ENCODE assay signal across 2 worm cellular contexts in genomic region chrIII:3377134-3377533, ce11.
A peak's percentile ranks its signal among the peaks of the same experiment; 100 is the strongest.
TF ChIP-seq lines count a peak whose summit lies in the region.

No protein-coding gene starts in this region.

TF ChIP-seq in whole organism, mixed stage, embryonic, 35 proteins besides CTCF, POLR2A, EP300 and RAD21:
- TF ChIP-seq drap-1 (GFP tag; optimal IDR thresholded peaks at IDR 0.05; lab: Kevin White, UChicago), result no peak
- no peak for TF ChIP-seq ceh-43 (GFP tag; optimal IDR thresholded peaks at IDR 0.05; lab: Kevin White, UChicago)
- no peak for TF ChIP-seq mab-5 (tag; optimal IDR thresholded peaks at IDR 0.05; lab: Kevin White, UChicago)
- peak; percentile 100 for TF ChIP-seq zip-8 (tag; optimal IDR thresholded peaks at IDR 0.05; lab: Kevin White, UChicago)

TF ChIP-seq in whole organism, young adult, 124 proteins besides CTCF, POLR2A, EP300 and RAD21:
- TF ChIP-seq ekl-4 (GFP tag; IDR thresholded peaks at IDR 0.05; lab: Robert Waterston, UW) (no peak), atf-7 (tag; optimal IDR thresholded peaks at IDR 0.05; lab: Kevin White, UChicago) (peak; percentile 70), ama-1 (optimal IDR thresholded peaks at IDR 0.05; lab: Kevin White, UChicago) (no peak), ama-1 (GFP tag; optimal IDR thresholded peaks at IDR 0.05; lab: Kevin White, UChicago) (no peak)
TF ChIP-seq in whole organism, young adult: peak in this region for 1.
